Fruit fly (Drosophila melanogaster) whole organism, embryonic: ENCODE measurements around the gene CG31287.
A peak's percentile ranks its signal among the peaks of the same experiment; 100 is the strongest.

Source experiments
- B-H1 ChIP-seq: fragments of 200-800 bp; sonication (Bioruptor generic); IDR thresholded peaks from 3 replicates; pipeline ENCODE4 v1.3.6; 2022; ENCODE audit warnings: missing biosample characterization, missing genetic modification characterization
- BtbVII ChIP-seq: fragments of 200-800 bp; sonication (Bioruptor generic); optimal IDR thresholded peaks from 3 replicates; lab custom pipeline; 2017; ENCODE audit warnings: missing biosample characterization, mild to moderate bottlenecking, missing genetic modification characterization
- CG10543 ChIP-seq: fragments of 200-800 bp; sonication (Bioruptor generic); optimal IDR thresholded peaks from 3 replicates; lab custom pipeline; 2017; ENCODE audit warnings: missing biosample characterization, mild to moderate bottlenecking, missing genetic modification characterization, moderate library complexity
- CG10979 ChIP-seq: fragments of 200-800 bp; sonication (Bioruptor generic); optimal IDR thresholded peaks from 2 replicates; lab custom pipeline; 2018; ENCODE audit warnings: missing biosample characterization, mild to moderate bottlenecking, missing genetic modification characterization, moderate library complexity
- CG11456 ChIP-seq: fragments of 200-800 bp; sonication (Bioruptor generic); IDR thresholded peaks from 3 replicates; pipeline ENCODE4 v1.3.6; 2022; ENCODE audit warnings: missing biosample characterization, missing genetic modification characterization
- CG12299 ChIP-seq: fragments of 200-800 bp; sonication (Bioruptor generic); optimal IDR thresholded peaks from 2 replicates; lab custom pipeline; 2018; ENCODE audit warnings: missing biosample characterization, mild to moderate bottlenecking, missing genetic modification characterization
- CG12659 ChIP-seq: fragments of 200-800 bp; sonication (Bioruptor generic); optimal IDR thresholded peaks from 3 replicates; lab custom pipeline; 2017; ENCODE audit warnings: mild to moderate bottlenecking, missing biosample characterization, missing genetic modification reagents, missing genetic modification characterization
- CG13624 ChIP-seq: fragments of 200-800 bp; sonication (Bioruptor generic); optimal IDR thresholded peaks from 2 replicates; lab custom pipeline; 2016; ENCODE audit warnings: missing biosample characterization, missing genetic modification characterization
- CG13894 ChIP-seq: fragments of 200-800 bp; sonication (Bioruptor generic); optimal IDR thresholded peaks from 3 replicates; lab custom pipeline; 2018; ENCODE audit warnings: missing biosample characterization, mild to moderate bottlenecking, missing genetic modification characterization, moderate library complexity
- CG15011 ChIP-seq: fragments of 200-800 bp; sonication (Bioruptor generic); optimal IDR thresholded peaks from 3 replicates; lab custom pipeline; 2018; ENCODE audit warnings: missing biosample characterization, mild to moderate bottlenecking, missing genetic modification characterization
- CG15696 ChIP-seq: fragments of 200-800 bp; sonication (Bioruptor generic); optimal IDR thresholded peaks from 2 replicates; lab custom pipeline; 2019; ENCODE audit warnings: missing biosample characterization, mild to moderate bottlenecking, missing genetic modification characterization, moderate library complexity
- CG16813 ChIP-seq: fragments of 200-800 bp; sonication (Bioruptor generic); IDR thresholded peaks from 3 replicates; pipeline ENCODE4 v1.3.6; 2022; ENCODE audit warnings: missing biosample characterization, missing genetic modification characterization; ENCODE audit not compliant: partially characterized antibody
- CG16815 ChIP-seq: fragments of 200-800 bp; sonication (Bioruptor generic); optimal IDR thresholded peaks from 3 replicates; lab custom pipeline; 2017; ENCODE audit warnings: missing biosample characterization, mild to moderate bottlenecking, missing genetic modification characterization
- CG17328 ChIP-seq: fragments of 200-800 bp; sonication (Bioruptor generic); IDR thresholded peaks from 2 replicates; pipeline ENCODE4 v1.3.6; 2022; ENCODE audit warnings: missing biosample characterization, missing genetic modification characterization
- CG17568 ChIP-seq: fragments of 200-800 bp; sonication (Bioruptor generic); optimal IDR thresholded peaks from 2 replicates; lab custom pipeline; 2018; ENCODE audit warnings: missing biosample characterization, mild to moderate bottlenecking, missing genetic modification characterization, moderate library complexity
- CG17802 ChIP-seq: fragments of 200-800 bp; sonication (Bioruptor generic); optimal IDR thresholded peaks from 2 replicates; lab custom pipeline; 2018; ENCODE audit warnings: missing biosample characterization, mild to moderate bottlenecking, missing genetic modification characterization, moderate library complexity
- CG2889 ChIP-seq: fragments of 200-800 bp; sonication (Bioruptor generic); IDR thresholded peaks from 3 replicates; pipeline ENCODE4 v1.3.6; 2022; ENCODE audit warnings: missing biosample characterization, missing genetic modification characterization
- CG33213 ChIP-seq: fragments of 200-800 bp; sonication (Bioruptor generic); optimal IDR thresholded peaks from 3 replicates; lab custom pipeline; 2016; ENCODE audit warnings: missing biosample characterization, missing genetic modification characterization
- CG3407 ChIP-seq: fragments of 200-800 bp; sonication (Bioruptor generic); optimal IDR thresholded peaks from 2 replicates; lab custom pipeline; 2018; ENCODE audit warnings: missing biosample characterization, mild to moderate bottlenecking, missing genetic modification characterization
- CG6683 ChIP-seq: fragments of 200-800 bp; sonication (Bioruptor generic); optimal IDR thresholded peaks from 2 replicates; lab custom pipeline; 2017; ENCODE audit warnings: missing biosample characterization, mild to moderate bottlenecking, missing genetic modification characterization, missing genetic modification reagents
- CG7357 ChIP-seq: fragments of 200-800 bp; sonication (Bioruptor generic); IDR thresholded peaks from 3 replicates; pipeline ENCODE4 v1.3.6; 2022; ENCODE audit warnings: missing biosample characterization, missing genetic modification characterization
- CG7987 ChIP-seq: fragments of 200-800 bp; sonication (Bioruptor generic); optimal IDR thresholded peaks from 2 replicates; lab custom pipeline; 2018; ENCODE audit warnings: missing biosample characterization, mild to moderate bottlenecking, missing genetic modification characterization, moderate library complexity
- CG9876 ChIP-seq: fragments of 200-800 bp; sonication (Bioruptor generic); optimal IDR thresholded peaks from 2 replicates; lab custom pipeline; 2016; ENCODE audit warnings: missing biosample characterization, missing genetic modification characterization
- Dek ChIP-seq: fragments of 200-800 bp; sonication (Bioruptor generic); optimal IDR thresholded peaks from 3 replicates; lab custom pipeline; 2019; ENCODE audit warnings: missing biosample characterization, mild to moderate bottlenecking, missing genetic modification characterization, moderate library complexity
- Fer1 ChIP-seq: fragments of 200-800 bp; sonication (Bioruptor generic); optimal IDR thresholded peaks from 2 replicates; lab custom pipeline; 2017; ENCODE audit warnings: missing biosample characterization, mild to moderate bottlenecking, missing genetic modification characterization
- Hand ChIP-seq: fragments of 200-800 bp; sonication (Bioruptor generic); optimal IDR thresholded peaks from 2 replicates; lab custom pipeline; 2017; ENCODE audit warnings: mild to moderate bottlenecking, missing biosample characterization, missing genetic modification reagents, missing genetic modification characterization
- Max ChIP-seq: fragments of 200-800 bp; sonication (Bioruptor generic); optimal IDR thresholded peaks from 2 replicates; lab custom pipeline; 2016; ENCODE audit warnings: missing biosample characterization, mild to moderate bottlenecking, missing genetic modification characterization
- NC2α ChIP-seq: fragments of 200-800 bp; sonication (Bioruptor generic); optimal IDR thresholded peaks from 2 replicates; lab custom pipeline; 2016; ENCODE audit warnings: missing biosample characterization, missing genetic modification characterization
- Pdp1 ChIP-seq, 2 experiments: fragments of 200-800 bp; sonication (Bioruptor generic); optimal IDR thresholded peaks; 3 replicates each; lab custom pipeline; 2016; ENCODE audit warnings: missing biosample characterization in 2 of 2, missing genetic modification characterization in 2 of 2, mild to moderate bottlenecking in 1 of 2, moderate library complexity in 1 of 2
- Poxn ChIP-seq: fragments of 200-800 bp; sonication (Bioruptor generic); IDR thresholded peaks from 2 replicates; pipeline ENCODE4 v1.3.6; 2022; ENCODE audit warnings: missing biosample characterization, missing genetic modification characterization
- Sin3A ChIP-seq: fragments of >200 bp; optimal IDR thresholded peaks from 2 replicates; lab custom pipeline; 2018
- Xrp1 ChIP-seq: fragments of 200-800 bp; sonication (Bioruptor generic); IDR thresholded peaks from 2 replicates; pipeline ENCODE4 v1.3.6; 2022; ENCODE audit warnings: missing biosample characterization, missing genetic modification characterization
- al ChIP-seq: fragments of 200-800 bp; sonication (Bioruptor generic); IDR thresholded peaks from 2 replicates; pipeline ENCODE4 v1.3.6; 2022; ENCODE audit warnings: missing biosample characterization, missing genetic modification characterization
- bigmax ChIP-seq: fragments of 200-800 bp; sonication (Bioruptor generic); optimal IDR thresholded peaks from 2 replicates; lab custom pipeline; 2018; ENCODE audit warnings: missing biosample characterization, mild to moderate bottlenecking, missing genetic modification characterization
- ci ChIP-seq: fragments of 200-800 bp; sonication (Bioruptor generic); IDR thresholded peaks from 3 replicates; pipeline ENCODE4 v1.3.6; 2022; ENCODE audit warnings: missing biosample characterization, missing genetic modification characterization
- dm ChIP-seq: fragments of 200-800 bp; sonication (Bioruptor generic); optimal IDR thresholded peaks from 3 replicates; lab custom pipeline; 2016; ENCODE audit warnings: missing biosample characterization, missing genetic modification characterization
- eve ChIP-seq, 2 experiments: fragments of >200 bp; optimal IDR thresholded peaks; 2 replicates each; lab custom pipeline; 2017; ENCODE audit warnings: missing biosample characterization in 2 of 2, missing genetic modification characterization in 2 of 2
- ewg ChIP-seq: fragments of 200-800 bp; sonication (Bioruptor generic); optimal IDR thresholded peaks from 3 replicates; lab custom pipeline; 2017; ENCODE audit warnings: mild to moderate bottlenecking, missing biosample characterization, missing genetic modification reagents, missing genetic modification characterization
- gcm2 ChIP-seq: fragments of 200-800 bp; sonication (Bioruptor generic); optimal IDR thresholded peaks from 2 replicates; lab custom pipeline; 2016; ENCODE audit warnings: missing biosample characterization, missing genetic modification characterization
- gsb ChIP-seq: fragments of 200-800 bp; sonication (Bioruptor generic); IDR thresholded peaks from 2 replicates; pipeline ENCODE4 v1.3.6; 2022; ENCODE audit warnings: missing biosample characterization, missing genetic modification characterization
- h ChIP-seq: fragments of >200 bp; optimal IDR thresholded peaks from 2 replicates; lab custom pipeline; 2017
- ind ChIP-seq: fragments of 200-800 bp; sonication (Bioruptor generic); optimal IDR thresholded peaks from 3 replicates; lab custom pipeline; 2016; ENCODE audit warnings: missing biosample characterization, missing genetic modification characterization
- knrl ChIP-seq: fragments of 200-800 bp; sonication (Bioruptor generic); IDR thresholded peaks from 3 replicates; pipeline ENCODE4 v1.3.6; 2022; ENCODE audit warnings: missing biosample characterization, missing genetic modification characterization; ENCODE audit not compliant: partially characterized antibody
- p53 ChIP-seq: fragments of 200-800 bp; sonication (Bioruptor generic); optimal IDR thresholded peaks from 2 replicates; lab custom pipeline; 2016; ENCODE audit warnings: missing biosample characterization, missing genetic modification characterization
- pros ChIP-seq: fragments of 200-800 bp; sonication (Bioruptor generic); optimal IDR thresholded peaks from 3 replicates; lab custom pipeline; 2019; ENCODE audit warnings: missing biosample characterization, mild to moderate bottlenecking, missing genetic modification characterization, moderate library complexity
- sim ChIP-seq: fragments of 200-800 bp; sonication (Bioruptor generic); IDR thresholded peaks from 2 replicates; pipeline ENCODE4 v1.3.6; 2022; ENCODE audit warnings: missing biosample characterization, missing genetic modification characterization
- sisA ChIP-seq: fragments of 200-800 bp; sonication (Bioruptor generic); IDR thresholded peaks from 2 replicates; pipeline ENCODE4 v1.3.6; 2022; ENCODE audit warnings: missing biosample characterization, missing genetic modification characterization
- so ChIP-seq: fragments of 200-800 bp; sonication (Bioruptor generic); IDR thresholded peaks from 3 replicates; pipeline ENCODE4 v1.3.6; 2022; ENCODE audit warnings: missing biosample characterization, missing genetic modification characterization
- trem ChIP-seq: fragments of 200-800 bp; optimal IDR thresholded peaks from 3 replicates; lab custom pipeline; 2019; ENCODE audit warnings: missing biosample characterization, mild to moderate bottlenecking, missing genetic modification characterization, moderate library complexity
- trh ChIP-seq: fragments of 200-800 bp; sonication (Bioruptor generic); optimal IDR thresholded peaks from 2 replicates; lab custom pipeline; 2016; ENCODE audit warnings: missing biosample characterization, missing genetic modification characterization
- yki ChIP-seq: fragments of >200 bp; optimal IDR thresholded peaks from 3 replicates; lab custom pipeline; 2018

Gene CG31287

dm6 chr3R:16235941-16236712 is 33.0 kb downstream of the CG31287 start (continued):
- TF ChIP-seq CG7357 (peak; percentile 72; the same call in 2 of the 3 replicates), Xrp1 (GFP tag; lab: Robert Waterston, UW) (no peak), Pdp1 (GFP tag; optimal IDR thresholded peaks at IDR 0.05; lab: Kevin White, UChicago) (peak; percentile 48 to 98), Poxn (GFP tag; lab: Robert Waterston, UW) (no peak), Sin3A (lab: Kevin White, UChicago) (no peak), B-H1 (no peak), gsb (GFP tag; lab: Robert Waterston, UW) (no peak), ind (GFP tag; lab: Kevin White, UChicago) (peak; percentile 82), CG33213 (GFP tag; lab: Kevin White, UChicago) (no peak), dm (GFP tag; lab: Kevin White, UChicago) (peak; percentile 87), CG11456 (GFP tag; lab: Robert Waterston, UW) (no peak), sisA (no peak), pros (GFP tag; lab: Kevin White, UChicago) (no peak), Dek (tag; lab: Kevin White, UChicago) (peak; percentile 85), bigmax (GFP tag; lab: Kevin White, UChicago) (peak; percentile 99), gcm2 (GFP tag; lab: Kevin White, UChicago) (peak; percentile 31), CG15011 (GFP tag; lab: Kevin White, UChicago) (peak; percentile 78), CG10979 (tag; lab: Kevin White, UChicago) (peak; percentile 95), CG17328 (GFP tag; lab: Robert Waterston, UW) (no peak), CG12299 (peak; percentile 64), yki (no peak), CG16813 (GFP tag; lab: Robert Waterston, UW) (no peak), h (lab: Kevin White, UChicago) (no peak), CG17802 (tag; lab: Kevin White, UChicago) (peak; percentile 38), trem (tag; lab: Kevin White, UChicago) (peak; percentile 77), knrl (GFP tag; lab: Robert Waterston, UW) (no peak), eve (GFP tag; optimal IDR thresholded peaks at IDR 0.05; lab: Kevin White, UChicago) (no peak), CG15696 (peak; percentile 90), al (no peak), Hand (peak; percentile 94), NC2α (peak; percentile 26), ewg (peak; percentile 86), CG10543 (GFP tag; lab: Kevin White, UChicago) (no peak), CG7987 (GFP tag; lab: Kevin White, UChicago) (no peak), CG16815 (GFP tag; lab: Kevin White, UChicago) (peak; percentile 93), BtbVII (peak; percentile 92), trh (GFP tag; lab: Kevin White, UChicago) (peak; percentile 48), so (GFP tag; lab: Robert Waterston, UW) (no peak), CG17568 (GFP tag; lab: Kevin White, UChicago) (peak; percentile 64), CG13894 (no peak), CG3407 (GFP tag; lab: Kevin White, UChicago) (peak; percentile 73), CG6683 (GFP tag; lab: Kevin White, UChicago) (peak; percentile 86), Max (GFP tag; lab: Kevin White, UChicago) (no peak), Fer1 (GFP tag; lab: Kevin White, UChicago) (peak; percentile 79), sim (GFP tag; lab: Robert Waterston, UW) (no peak), p53 (no peak), ci (GFP tag; lab: Robert Waterston, UW) (no peak), CG13624 (GFP tag; lab: Kevin White, UChicago) (no peak), CG9876 (no peak), CG2889 (no peak), CG12659 (GFP tag; lab: Kevin White, UChicago) (peak; percentile 98)
